Fruit fly (Drosophila melanogaster) whole organism, wandering third instar larva: ENCODE measurements around the gene IleRS.

Experiments
- CrebA ChIP-seq: fragments of 200-800 bp; sonication (Bioruptor generic); optimal IDR thresholded peaks from 2 replicates; lab custom pipeline; 2016; ENCODE audit warnings: missing biosample characterization, mild to moderate bottlenecking, missing genetic modification characterization, borderline replicate concordance
- dsf ChIP-seq: sonication (Bioruptor generic); optimal IDR thresholded peaks from 2 replicates; lab custom pipeline; 2016; ENCODE audit warnings: missing biosample characterization, missing genetic modification characterization, borderline replicate concordance
- ey ChIP-seq: fragments of 200-800 bp; sonication (Bioruptor generic); optimal IDR thresholded peaks from 2 replicates; lab custom pipeline; 2016; ENCODE audit warnings: missing biosample characterization, missing genetic modification characterization
- foxo ChIP-seq, 2 experiments: fragments of 200-800 bp; sonication (Bioruptor generic); optimal IDR thresholded peaks; 2 replicates in 1 of 2; 3 replicates in 1 of 2; lab custom pipeline; 2016 to 2017; ENCODE audit warnings: missing biosample characterization in 2 of 2, missing genetic modification characterization in 2 of 2
- fru ChIP-seq: fragments of 200-800 bp; sonication (Bioruptor generic); optimal IDR thresholded peaks from 3 replicates; lab custom pipeline; 2016; ENCODE audit warnings: missing biosample characterization, mild to moderate bottlenecking, missing genetic modification characterization
- h ChIP-seq: fragments of 200-800 bp; sonication (Bioruptor generic); optimal IDR thresholded peaks from 3 replicates; lab custom pipeline; 2016; ENCODE audit warnings: missing biosample characterization, mild to moderate bottlenecking, missing genetic modification characterization
- lola ChIP-seq: fragments of >200 bp; optimal IDR thresholded peaks from 2 replicates; lab custom pipeline; 2017; ENCODE audit warnings: missing biosample characterization, missing genetic modification characterization
- pan ChIP-seq: fragments of >200 bp; optimal IDR thresholded peaks from 2 replicates; lab custom pipeline; 2017
- psq ChIP-seq: fragments of 200-800 bp; sonication (Bioruptor generic); optimal IDR thresholded peaks from 3 replicates; lab custom pipeline; 2017; ENCODE audit warnings: missing biosample characterization, mild to moderate bottlenecking, missing genetic modification characterization, moderate library complexity
- sage ChIP-seq: fragments of 200-800 bp; sonication (Bioruptor generic); optimal IDR thresholded peaks from 2 replicates; lab custom pipeline; 2016; ENCODE audit warnings: missing biosample characterization, mild to moderate bottlenecking, missing genetic modification characterization
- woc ChIP-seq: sonication (Bioruptor generic); optimal IDR thresholded peaks from 2 replicates; lab custom pipeline; 2016; ENCODE audit warnings: missing biosample characterization, mild to moderate bottlenecking, missing genetic modification characterization

DNA sequence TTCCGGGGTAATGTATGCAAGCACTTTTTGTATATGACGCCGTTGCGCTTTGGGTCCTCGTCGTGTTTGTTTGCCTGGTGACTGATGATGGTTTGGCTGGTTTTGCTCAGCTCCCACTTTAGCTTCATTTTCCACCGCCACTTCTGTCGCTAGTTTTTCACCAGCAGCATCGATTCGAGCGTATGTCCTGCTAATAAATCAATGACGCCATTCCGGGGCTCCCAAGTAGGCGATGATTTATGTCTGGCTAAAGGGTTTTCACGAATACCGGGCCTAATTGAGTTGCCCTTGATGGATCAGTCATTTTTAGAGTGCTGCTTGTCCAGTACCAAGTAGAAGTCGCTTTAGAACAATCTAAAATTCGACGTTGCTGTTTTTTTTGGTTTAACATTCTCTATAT is 41.0 kb downstream of the IleRS start, which contains the start of gene CG32450:
- no peak for TF ChIP-seq h (GFP tag; lab: Kevin White, UChicago)
- no peak for TF ChIP-seq woc (GFP tag; lab: Kevin White, UChicago)
- TF ChIP-seq ey: no peak
- TF ChIP-seq dsf (GFP tag; lab: Kevin White, UChicago): no peak
- TF ChIP-seq sage (GFP tag; lab: Kevin White, UChicago): no peak
- TF ChIP-seq foxo (GFP tag; optimal IDR thresholded peaks at IDR 0.05; lab: Kevin White, UChicago): no peak
- no peak for TF ChIP-seq pan (lab: Kevin White, UChicago)
- TF ChIP-seq psq: no peak
- no peak for TF ChIP-seq fru (GFP tag; lab: Kevin White, UChicago)
- no peak for TF ChIP-seq lola
- TF ChIP-seq CrebA (GFP tag; lab: Kevin White, UChicago): no peak
